Worm (Caenorhabditis elegans) whole organism, young adult: ENCODE data around the gene F32H5.3.
A peak's percentile ranks its signal among the peaks of the same experiment; 100 is the strongest.

ENCODE experiments used
- B0019.2 ChIP-seq: fragments of 200-800 bp; sonication (Bioruptor generic); conservative IDR thresholded peaks from 2 replicates; pipeline ENCODE4 v1.3.6; 2022; ENCODE audit warnings: missing genetic modification reagents, missing genetic modification characterization, missing compliant biosample characterization
- C06A6.2 ChIP-seq: fragments of 200-800 bp; sonication (Bioruptor generic); conservative IDR thresholded peaks from 2 replicates; pipeline ENCODE4 v1.3.6; 2022; ENCODE audit warnings: missing genetic modification characterization, missing compliant biosample characterization
- D2030.7 ChIP-seq: fragments of 200-800 bp; sonication (Bioruptor generic); IDR thresholded peaks from 2 replicates; pipeline ENCODE4 v1.3.6; 2022; ENCODE audit warnings: missing genetic modification reagents, missing genetic modification characterization, missing compliant biosample characterization
- F23B12.7 ChIP-seq: sonication (generic microtip); optimal IDR thresholded peaks from 2 replicates; lab custom pipeline; 2017; ENCODE audit warnings: missing genetic modification characterization, mild to moderate bottlenecking, missing compliant biosample characterization, antibody characterized with exemption, moderate library complexity; ENCODE audit not compliant: insufficient read depth
- F37B4.10 ChIP-seq: fragments of 200-800 bp; sonication (Bioruptor generic); IDR thresholded peaks from 2 replicates; pipeline ENCODE4 v1.3.6; 2022; ENCODE audit warnings: missing genetic modification characterization, missing compliant biosample characterization
- F39B2.1 ChIP-seq: fragments of 200-800 bp; sonication (Bioruptor generic); IDR thresholded peaks from 2 replicates; pipeline ENCODE4 v1.3.6; 2022; ENCODE audit warnings: missing genetic modification reagents, missing genetic modification characterization, missing compliant biosample characterization
- F49E8.2 ChIP-seq: sonication (generic microtip); optimal IDR thresholded peaks from 3 replicates; lab custom pipeline; 2017; ENCODE audit warnings: missing genetic modification characterization, mild to moderate bottlenecking, missing compliant biosample characterization, antibody characterized with exemption, moderate library complexity; ENCODE audit not compliant: insufficient read depth
- F52B5.7 ChIP-seq: sonication (generic microtip); optimal IDR thresholded peaks from 2 replicates; lab custom pipeline; 2016; ENCODE audit warnings: mild to moderate bottlenecking, missing genetic modification characterization, missing compliant biosample characterization
- T07F8.4 ChIP-seq: sonication (generic microtip); optimal IDR thresholded peaks from 2 replicates; lab custom pipeline; 2016; ENCODE audit warnings: mild to moderate bottlenecking, missing genetic modification characterization, moderate library complexity, missing compliant biosample characterization
- Y56A3A.18 ChIP-seq: fragments of 200-800 bp; sonication (Bioruptor generic); IDR thresholded peaks from 2 replicates; pipeline ENCODE4 v1.3.6; 2022; ENCODE audit warnings: missing genetic modification reagents, missing genetic modification characterization, missing compliant biosample characterization
- ZK185.1 ChIP-seq: sonication (generic microtip); optimal IDR thresholded peaks from 2 replicates; lab custom pipeline; 2016; ENCODE audit warnings: mild to moderate bottlenecking, missing genetic modification characterization, missing compliant biosample characterization; ENCODE audit not compliant: poor library complexity, severe bottlenecking
- aptf-2 ChIP-seq: fragments of 200-800 bp; sonication (Bioruptor generic); conservative IDR thresholded peaks from 2 replicates; pipeline ENCODE4 v1.3.6; 2022; ENCODE audit warnings: missing genetic modification reagents, missing genetic modification characterization, missing compliant biosample characterization
- aptf-3 ChIP-seq: fragments of 200-800 bp; sonication (Bioruptor generic); IDR thresholded peaks from 2 replicates; pipeline ENCODE4 v1.3.6; 2022; ENCODE audit warnings: missing genetic modification characterization, missing compliant biosample characterization
- attf-3 ChIP-seq: fragments of 200-800 bp; sonication (Bioruptor generic); conservative IDR thresholded peaks from 2 replicates; pipeline ENCODE4 v1.3.6; 2022; ENCODE audit warnings: missing genetic modification reagents, missing genetic modification characterization, missing compliant biosample characterization
- attf-6 ChIP-seq: fragments of 200-800 bp; sonication (Bioruptor generic); IDR thresholded peaks from 2 replicates; pipeline ENCODE4 v1.3.6; 2022; ENCODE audit warnings: missing genetic modification reagents, missing genetic modification characterization, missing compliant biosample characterization
- cebp-1 ChIP-seq, 2 experiments: fragments of 200-800 bp in 1 of 2; sonication (Bioruptor generic) in 1 of 2; sonication (generic microtip) in 1 of 2; IDR thresholded peaks in 1 of 2; optimal IDR thresholded peaks in 1 of 2; 2 replicates each; pipeline versions ENCODE4 v1.3.6 to Lab custom; 2017 to 2022; ENCODE audit warnings: missing compliant biosample characterization in 2 of 2, missing genetic modification characterization in 2 of 2, mild to moderate bottlenecking in 1 of 2, missing genetic modification reagents in 1 of 2, moderate library complexity in 1 of 2
- ceh-27 ChIP-seq: fragments of 200-800 bp; sonication (Bioruptor generic); optimal IDR thresholded peaks from 2 replicates; lab custom pipeline; 2018; ENCODE audit warnings: mild to moderate bottlenecking, missing genetic modification characterization, moderate library complexity, missing compliant biosample characterization
- ceh-58 ChIP-seq: fragments of 200-800 bp; sonication (Bioruptor generic); IDR thresholded peaks from 2 replicates; pipeline ENCODE4 v1.3.6; 2022; ENCODE audit warnings: missing genetic modification characterization, missing compliant biosample characterization
- ceh-79 ChIP-seq: sonication (generic microtip); optimal IDR thresholded peaks from 2 replicates; lab custom pipeline; 2017; ENCODE audit warnings: mild to moderate bottlenecking, missing genetic modification characterization, missing compliant biosample characterization
- dpff-1 ChIP-seq: sonication (generic microtip); optimal IDR thresholded peaks from 2 replicates; lab custom pipeline; 2017; ENCODE audit warnings: mild to moderate bottlenecking, missing genetic modification characterization, missing compliant biosample characterization
- egrh-3 ChIP-seq: fragments of 200-800 bp; sonication (Bioruptor generic); IDR thresholded peaks from 2 replicates; pipeline ENCODE4 v1.3.6; 2022; ENCODE audit warnings: missing genetic modification reagents, missing genetic modification characterization, missing compliant biosample characterization
- ets-4 ChIP-seq: fragments of 200-800 bp; sonication (Bioruptor generic); optimal IDR thresholded peaks from 2 replicates; lab custom pipeline; 2018; ENCODE audit warnings: mild to moderate bottlenecking, missing genetic modification characterization, missing compliant biosample characterization
- fkh-3 ChIP-seq: sonication (generic microtip); optimal IDR thresholded peaks from 2 replicates; lab custom pipeline; 2016; ENCODE audit warnings: mild to moderate bottlenecking, missing genetic modification characterization, missing compliant biosample characterization
- hlh-12 ChIP-seq: sonication (generic microtip); optimal IDR thresholded peaks from 2 replicates; lab custom pipeline; 2016; ENCODE audit warnings: missing genetic modification characterization, missing compliant biosample characterization
- hlh-26 ChIP-seq: fragments of 200-800 bp; sonication (Bioruptor generic); conservative IDR thresholded peaks from 2 replicates; pipeline ENCODE4 v1.3.6; 2022; ENCODE audit warnings: missing genetic modification reagents, missing genetic modification characterization, missing compliant biosample characterization
- hrde-1 ChIP-seq: sonication (generic microtip); optimal IDR thresholded peaks from 2 replicates; lab custom pipeline; 2016; ENCODE audit warnings: missing genetic modification characterization, mild to moderate bottlenecking, missing compliant biosample characterization, moderate library complexity, missing genotype, missing genetic modification reagents, borderline replicate concordance
- hsf-1 ChIP-seq: fragments of 200-800 bp; sonication (Bioruptor generic); IDR thresholded peaks from 2 replicates; pipeline ENCODE4 v1.3.6; 2022; ENCODE audit warnings: missing genetic modification reagents, missing genetic modification characterization, missing compliant biosample characterization
- lag-1 ChIP-seq: fragments of 200-800 bp; sonication (Bioruptor generic); IDR thresholded peaks from 2 replicates; pipeline ENCODE4 v1.3.6; 2022; ENCODE audit warnings: missing genetic modification reagents, missing genetic modification characterization, missing compliant biosample characterization
- lsy-27 ChIP-seq: sonication (generic microtip); optimal IDR thresholded peaks from 2 replicates; lab custom pipeline; 2017; ENCODE audit warnings: missing genetic modification characterization, mild to moderate bottlenecking, missing compliant biosample characterization, antibody characterized with exemption, missing genotype, borderline replicate concordance; ENCODE audit not compliant: insufficient read depth
- madf-10 ChIP-seq: sonication (generic microtip); optimal IDR thresholded peaks from 2 replicates; lab custom pipeline; 2016; ENCODE audit warnings: mild to moderate bottlenecking, missing genetic modification characterization, missing compliant biosample characterization
- mcd-1 ChIP-seq: fragments of 200-800 bp; sonication (Bioruptor generic); IDR thresholded peaks from 2 replicates; pipeline ENCODE4 v1.3.6; 2022; ENCODE audit warnings: missing genetic modification reagents, missing genetic modification characterization, missing compliant biosample characterization
- mxl-1 ChIP-seq: sonication (generic microtip); optimal IDR thresholded peaks from 2 replicates; lab custom pipeline; 2016; ENCODE audit warnings: missing genetic modification characterization, missing compliant biosample characterization
- nhr-27 ChIP-seq: fragments of 200-800 bp; sonication (Bioruptor generic); optimal IDR thresholded peaks from 2 replicates; lab custom pipeline; 2018; ENCODE audit warnings: mild to moderate bottlenecking, missing genetic modification characterization, moderate library complexity, missing compliant biosample characterization
- nhr-80 ChIP-seq: sonication (generic microtip); optimal IDR thresholded peaks from 2 replicates; lab custom pipeline; 2016; ENCODE audit warnings: missing genetic modification characterization, missing compliant biosample characterization
- pbrm-1 ChIP-seq: fragments of 200-800 bp; sonication (Bioruptor generic); IDR thresholded peaks from 2 replicates; pipeline ENCODE4 v1.3.6; 2022; ENCODE audit warnings: missing genetic modification reagents, missing genetic modification characterization, missing compliant biosample characterization
- pha-4 ChIP-seq: fragments of 150-350 bp; sonication (generic microtip); optimal IDR thresholded peaks from 2 replicates; lab custom pipeline; 2014; ENCODE audit warnings: missing biosample characterization, missing genetic modification reagents, missing genetic modification characterization
- snpc-3.4 ChIP-seq: sonication (generic microtip); optimal IDR thresholded peaks from 2 replicates; lab custom pipeline; 2017; ENCODE audit warnings: missing genetic modification characterization, mild to moderate bottlenecking, missing compliant biosample characterization, antibody characterized with exemption, moderate library complexity, missing genotype, missing genetic modification reagents
- tbx-9 ChIP-seq: sonication (generic microtip); optimal IDR thresholded peaks from 2 replicates; lab custom pipeline; 2016; ENCODE audit warnings: borderline replicate concordance, missing genetic modification characterization, inconsistent platforms, missing compliant biosample characterization
- unc-130 ChIP-seq: sonication (generic microtip); optimal IDR thresholded peaks from 2 replicates; lab custom pipeline; 2016; ENCODE audit warnings: missing genetic modification reagents, missing genetic modification characterization, missing compliant biosample characterization
- unc-62 ChIP-seq: fragments of 150-350 bp; optimal IDR thresholded peaks from 2 replicates; lab custom pipeline; 2014; ENCODE audit warnings: missing biosample characterization, missing genetic modification reagents, missing genetic modification characterization
- xnd-1 ChIP-seq: sonication (generic microtip); optimal IDR thresholded peaks from 2 replicates; lab custom pipeline; 2016; ENCODE audit warnings: missing genotype, missing genetic modification reagents, missing genetic modification characterization, missing compliant biosample characterization
- zfh-2 ChIP-seq: fragments of 200-800 bp; sonication (Bioruptor generic); conservative IDR thresholded peaks from 2 replicates; pipeline ENCODE4 v1.3.6; 2022; ENCODE audit warnings: missing genetic modification reagents, missing genetic modification characterization, missing compliant biosample characterization
- zim-3 ChIP-seq: sonication (generic microtip); optimal IDR thresholded peaks from 2 replicates; lab custom pipeline; 2017; ENCODE audit warnings: mild to moderate bottlenecking, missing genetic modification characterization, moderate library complexity, missing compliant biosample characterization
- ztf-25 ChIP-seq: fragments of 200-800 bp; sonication (Bioruptor generic); IDR thresholded peaks from 2 replicates; pipeline ENCODE4 v1.3.6; 2022; ENCODE audit warnings: missing genetic modification reagents, missing genetic modification characterization, missing compliant biosample characterization

F32H5.3 gene

DNA sequence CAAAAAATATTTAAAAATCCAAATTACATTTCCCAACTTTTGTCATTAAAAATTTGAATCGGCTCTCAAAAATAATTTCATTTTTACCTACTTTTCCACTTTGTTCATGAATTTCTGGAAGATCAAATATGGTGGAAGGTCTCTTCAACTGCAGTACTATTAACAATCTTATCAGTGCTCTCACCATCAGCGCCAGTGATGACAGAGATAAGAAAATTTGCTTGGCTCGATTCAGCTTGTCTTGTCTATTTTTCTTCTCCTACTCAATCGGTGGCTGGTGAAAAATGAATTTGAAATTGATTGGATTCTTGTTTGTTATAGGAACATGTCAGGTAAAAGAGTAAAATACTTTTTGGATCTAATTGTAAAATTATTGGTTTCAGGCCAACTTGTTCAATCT, 21.8 kb downstream of the F32H5.3 start, which contains the start of gene cpz-2:
cpz-2 (plus strand) TSS at position 210 of the 400 bp plus-strand sequence.
- TF ChIP-seq ceh-58 (GFP tag; lab: Robert Waterston, UW): no peak
- peak; percentile 74 for TF ChIP-seq nhr-80 (tag; lab: Kevin White, UChicago)

DNA sequence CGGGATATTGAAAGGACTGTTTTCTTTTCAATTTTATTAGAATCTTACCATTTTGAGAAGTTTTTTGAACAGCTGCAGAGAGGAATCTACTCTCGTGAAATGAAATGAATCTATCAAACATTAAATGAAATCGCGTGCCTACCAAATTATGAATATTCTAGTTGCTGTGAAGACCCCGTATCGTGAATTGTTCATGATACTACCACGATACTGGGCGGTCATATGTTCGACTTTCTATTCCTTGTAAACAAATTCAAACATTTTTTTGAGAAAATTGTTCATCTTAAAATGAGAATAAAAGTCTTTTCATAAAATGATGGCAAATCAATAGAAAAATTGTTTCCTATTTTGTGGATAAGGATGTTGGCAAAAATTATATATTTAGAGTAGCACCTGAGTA, 26.7 kb downstream of the F32H5.3 start, which contains the start of gene gcy-34:
gcy-34 (minus strand) TSS at position 101 of the 400 bp plus-strand sequence.
- TF ChIP-seq F39B2.1 (GFP tag; lab: Robert Waterston, UW) (no peak), ceh-58 (GFP tag; lab: Robert Waterston, UW) (no peak), nhr-27 (tag; lab: Kevin White, UChicago) (no peak), cebp-1 (GFP tag; IDR thresholded peaks at IDR 0.05; lab: Robert Waterston, UW) (no peak), cebp-1 (tag; optimal IDR thresholded peaks at IDR 0.05; lab: Kevin White, UChicago) (no peak), dpff-1 (tag; lab: Kevin White, UChicago) (no peak), mcd-1 (GFP tag; lab: Robert Waterston, UW) (no peak), hlh-26 (GFP tag; lab: Robert Waterston, UW) (no peak), aptf-2 (GFP tag; lab: Robert Waterston, UW) (no peak), unc-130 (GFP tag; lab: Kevin White, UChicago) (no peak), zfh-2 (GFP tag; lab: Robert Waterston, UW) (no peak), pbrm-1 (GFP tag; lab: Robert Waterston, UW) (no peak), ZK185.1 (tag; lab: Kevin White, UChicago) (no peak), Y56A3A.18 (no peak), madf-10 (tag; lab: Kevin White, UChicago) (no peak)

DNA sequence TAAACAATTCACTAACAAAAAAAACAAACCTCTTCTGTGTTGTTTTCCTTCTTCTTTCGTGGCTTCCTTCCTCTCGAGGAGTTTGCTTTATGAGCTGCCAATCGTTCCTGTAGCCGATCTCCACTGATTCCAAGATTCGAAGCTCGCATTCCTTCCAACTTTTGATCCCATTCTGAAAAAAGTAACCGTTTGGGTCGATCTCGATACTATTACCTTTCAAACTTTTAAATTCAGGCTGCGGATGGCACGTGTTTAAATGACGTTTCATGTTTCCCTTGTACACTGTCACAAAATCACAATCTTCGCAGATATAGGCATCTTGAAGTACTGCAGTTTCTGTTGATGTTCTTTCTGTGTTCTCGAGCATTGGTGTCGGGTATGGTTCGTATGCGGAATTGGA, 28.3 kb downstream of the F32H5.3 start:
- TF ChIP-seq D2030.7: no peak
- TF ChIP-seq ceh-79 (tag; lab: Kevin White, UChicago): no peak
- TF ChIP-seq nhr-80 (tag; lab: Kevin White, UChicago): no peak
- no peak for TF ChIP-seq fkh-3 (tag; lab: Kevin White, UChicago)
- TF ChIP-seq mxl-1 (tag; lab: Kevin White, UChicago): no peak
- TF ChIP-seq hrde-1 (tag; lab: Kevin White, UChicago): no peak
- no peak for TF ChIP-seq aptf-3 (GFP tag; lab: Robert Waterston, UW)
- TF ChIP-seq attf-3: no peak
- TF ChIP-seq xnd-1 (tag; lab: Kevin White, UChicago): no peak
- TF ChIP-seq aptf-2 (GFP tag; lab: Robert Waterston, UW): no peak
- no peak for TF ChIP-seq F49E8.2 (tag; lab: Kevin White, UChicago)
- TF ChIP-seq zim-3 (tag; lab: Kevin White, UChicago): no peak
- no peak for TF ChIP-seq hlh-12
- TF ChIP-seq nhr-27 (tag; lab: Kevin White, UChicago): no peak
- no peak for TF ChIP-seq F52B5.7 (tag; lab: Kevin White, UChicago)
- no peak for TF ChIP-seq pha-4 (tag; lab: Kevin White, UChicago)
- TF ChIP-seq ztf-25: no peak
- TF ChIP-seq T07F8.4: no peak

DNA sequence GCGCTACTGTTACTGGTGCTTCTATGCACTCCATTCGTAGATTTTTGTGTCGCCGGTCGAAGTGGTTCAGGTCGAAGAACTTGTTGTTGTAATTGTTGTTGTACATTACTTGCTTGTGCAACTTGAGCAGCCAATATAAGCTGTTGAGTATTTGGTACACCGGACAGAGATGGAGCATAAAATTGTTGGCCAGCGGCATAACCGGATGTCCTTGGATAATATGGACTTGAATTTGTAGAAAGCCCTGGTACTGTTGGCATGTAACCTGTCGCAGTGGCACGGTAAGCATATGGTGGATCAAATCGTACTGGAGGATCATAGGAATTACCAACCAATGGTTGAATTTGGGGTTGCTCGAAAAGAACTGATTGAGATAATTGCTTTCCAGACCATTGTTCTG, 29.8 kb downstream of the F32H5.3 start:
- TF ChIP-seq lag-1 (no peak), hsf-1 (no peak), unc-62 (GFP tag; lab: Kevin White, UChicago) (no peak), tbx-9 (tag; lab: Kevin White, UChicago) (no peak), B0019.2 (GFP tag; lab: Robert Waterston, UW) (no peak), attf-6 (GFP tag; lab: Robert Waterston, UW) (no peak), C06A6.2 (GFP tag; lab: Robert Waterston, UW) (no peak), snpc-3.4 (tag; lab: Kevin White, UChicago) (no peak), ets-4 (no peak), F37B4.10 (no peak), T07F8.4 (no peak), ceh-27 (no peak), F23B12.7 (tag; lab: Kevin White, UChicago) (no peak), unc-130 (GFP tag; lab: Kevin White, UChicago) (no peak), lsy-27 (tag; lab: Kevin White, UChicago) (no peak), egrh-3 (no peak)
